Fruit fly (Drosophila melanogaster) Kc167 (cell line): ENCODE data around the gene CG43897.

ENCODE experiments used
- Sin3A ChIP-seq: fragments of >200 bp; optimal IDR thresholded peaks from 2 replicates; lab custom pipeline; 2018; ENCODE audit warnings: missing external identifiers
- h ChIP-seq: fragments of >200 bp; optimal IDR thresholded peaks from 3 replicates; lab custom pipeline; 2018; ENCODE audit warnings: missing external identifiers
- psq ChIP-seq: fragments of >200 bp; optimal IDR thresholded peaks from 2 replicates; lab custom pipeline; 2017; ENCODE audit warnings: missing external identifiers
- ttk ChIP-seq: sonication (Bioruptor generic); optimal IDR thresholded peaks from 2 replicates; lab custom pipeline; 2017; ENCODE audit warnings: missing external identifiers

- TF ChIP-seq psq (no peak), h (no peak), ttk (lab: Kevin White, UChicago) (no peak), Sin3A (no peak)
These were observed 36.7 kb upstream of the CG43897 start for dm6 chr3L:9776804-9777393.
